Fruit fly (Drosophila melanogaster): ENCODE data around the gene Coq2.

DNA sequence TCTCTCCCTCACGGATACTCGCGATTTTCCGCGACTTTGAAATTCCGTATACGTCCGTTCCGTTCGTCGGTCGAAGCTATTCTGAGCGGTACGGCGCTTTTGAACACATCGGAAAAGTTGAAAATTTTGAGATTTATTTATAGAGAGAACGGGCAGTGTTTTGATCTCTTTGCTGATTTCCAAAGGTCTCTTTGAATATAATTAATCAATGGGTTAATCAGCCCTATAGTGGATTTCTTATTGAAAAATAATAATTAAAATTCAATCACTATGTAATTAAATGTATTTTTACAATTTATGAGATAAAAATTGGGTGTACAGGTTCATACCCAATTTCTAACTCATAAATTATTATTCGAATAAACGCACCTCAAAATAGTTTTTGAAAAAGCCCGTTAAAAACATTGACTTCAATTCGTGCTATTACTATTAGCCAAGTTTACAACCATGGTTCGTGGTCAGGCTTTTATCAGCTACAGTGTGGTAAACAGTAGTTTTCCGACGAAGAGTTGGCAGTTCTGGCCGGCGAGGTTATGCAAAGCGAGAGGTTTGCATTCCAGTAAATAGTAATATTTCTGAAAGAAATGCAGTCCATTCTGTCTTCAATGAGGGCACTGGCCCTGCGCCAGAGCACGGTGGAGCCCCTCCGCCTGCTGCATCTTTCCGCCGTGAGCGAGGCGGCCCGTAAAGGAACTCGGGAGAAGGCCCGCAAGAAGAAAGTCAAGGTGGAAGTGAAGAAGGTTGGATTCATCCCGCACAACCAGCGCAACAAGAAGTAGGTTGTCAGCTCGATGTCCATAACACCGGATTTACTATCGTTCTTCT, 15.2 kb downstream of the Coq2 start, which contains the start of the genes CG9626 and mRpL1:
- TF ChIP-seq Hr78 (GFP tag; optimal IDR thresholded peaks at IDR 0.05), result no peak
- TF ChIP-seq Dfd (GFP tag; optimal IDR thresholded peaks at IDR 0.05), result no peak
- TF ChIP-seq Myc (optimal IDR thresholded peaks at IDR 0.05), result peak; percentile 18

Measured in whole organism, wandering third instar larva.